Worm (Caenorhabditis elegans): Measurements from ENCODE around the gene C03B1.14.

- TF ChIP-seq snpc-4 (tag; optimal IDR thresholded peaks at IDR 0.05), result no peak
- TF ChIP-seq nhr-28 (tag; optimal IDR thresholded peaks at IDR 0.05), result no peak
These were observed 39.2 kb downstream of the C03B1.14 start for ce11 chrX:6321380-6321779.

Measured in whole organism, L3 larva.